Worm (Caenorhabditis elegans): ENCODE data around the gene T10B10.8.

Gene T10B10.8

ce11 chrX:15158699-15159312 lies 7.2 kb downstream of the T10B10.8 start, which contains the start of gene C11G10.1:
Gene C11G10.1 (minus strand): TSS chrX:15158749.
- TF ChIP-seq ztf-4 (tag; optimal IDR thresholded peaks at IDR 0.05) (no peak), elt-3 (tag; optimal IDR thresholded peaks at IDR 0.05) (peak in 1 of 3 experiments; percentile 8), nhr-23 (tag; optimal IDR thresholded peaks at IDR 0.05) (peak; percentile 54), nhr-25 (tag; optimal IDR thresholded peaks at IDR 0.05) (peak; percentile 8), ceh-82 (tag; optimal IDR thresholded peaks at IDR 0.05) (no peak), nhr-43 (tag; optimal IDR thresholded peaks at IDR 0.05; ENCODE audit: poor library complexity, severe bottlenecking) (peak; percentile 44), ceh-16 (tag; optimal IDR thresholded peaks at IDR 0.05) (no peak)

DNA sequence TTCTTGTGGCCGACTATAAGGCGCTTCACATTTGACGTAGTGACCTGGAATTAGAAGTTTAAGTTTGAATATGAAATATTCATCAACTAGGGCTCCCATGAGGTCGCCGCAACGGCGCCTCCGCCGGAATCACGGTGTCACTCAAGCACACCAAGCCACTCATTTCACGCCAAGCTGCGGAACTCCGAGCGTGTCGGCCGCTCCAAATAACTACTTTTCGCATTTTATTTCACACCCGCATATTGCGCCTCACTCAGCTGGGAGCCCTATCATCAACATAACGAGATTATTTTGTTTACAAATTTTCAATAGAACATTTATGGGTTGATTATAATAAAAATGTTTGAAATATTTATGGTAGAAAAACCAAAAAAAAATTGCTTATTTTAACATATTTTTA lies 8.2 kb downstream of the T10B10.8 start:
- TF ChIP-seq jun-1 (tag; optimal IDR thresholded peaks at IDR 0.05): no peak
- TF ChIP-seq fkh-2 (tag; optimal IDR thresholded peaks at IDR 0.05): no peak
- no peak for TF ChIP-seq R02D3.7 (tag; optimal IDR thresholded peaks at IDR 0.05)
- no peak for TF ChIP-seq mdl-1 (tag; optimal IDR thresholded peaks at IDR 0.05)
- TF ChIP-seq nhr-43 (tag; optimal IDR thresholded peaks at IDR 0.05; ENCODE audit: poor library complexity, severe bottlenecking): no peak
- no peak for TF ChIP-seq tbx-2 (tag; optimal IDR thresholded peaks at IDR 0.05)
- TF ChIP-seq ztf-11 (tag; optimal IDR thresholded peaks at IDR 0.05): no peak
- no peak for TF ChIP-seq snpc-4 (tag; optimal IDR thresholded peaks at IDR 0.05)
- no peak for TF ChIP-seq eor-1 (tag; optimal IDR thresholded peaks at IDR 0.05)
- no peak for TF ChIP-seq ZK546.5 (tag; optimal IDR thresholded peaks at IDR 0.05)
- TF ChIP-seq elt-2 (tag; optimal IDR thresholded peaks at IDR 0.05): no peak

- TF ChIP-seq nhr-12 (tag; optimal IDR thresholded peaks at IDR 0.05): no peak
- no peak for TF ChIP-seq nhr-67 (tag; optimal IDR thresholded peaks at IDR 0.05)
- TF ChIP-seq mdl-1 (tag; optimal IDR thresholded peaks at IDR 0.05): no peak
- no peak for TF ChIP-seq pha-4 (tag; optimal IDR thresholded peaks at IDR 0.05)
- no peak for TF ChIP-seq nhr-237 (tag; optimal IDR thresholded peaks at IDR 0.05)
- TF ChIP-seq sea-2 (GFP tag; optimal IDR thresholded peaks at IDR 0.05): no peak
- TF ChIP-seq nhr-28 (tag; optimal IDR thresholded peaks at IDR 0.05): no peak
- TF ChIP-seq ztf-4 (tag; optimal IDR thresholded peaks at IDR 0.05): no peak
- no peak for TF ChIP-seq tbx-2 (tag; optimal IDR thresholded peaks at IDR 0.05)
- no peak for TF ChIP-seq aly-2 (tag; optimal IDR thresholded peaks at IDR 0.05)
- no peak for TF ChIP-seq nhr-43 (tag; optimal IDR thresholded peaks at IDR 0.05; ENCODE audit: poor library complexity, severe bottlenecking)
- TF ChIP-seq ceh-16 (tag; optimal IDR thresholded peaks at IDR 0.05): no peak
- no peak for TF ChIP-seq lsy-12 (tag; optimal IDR thresholded peaks at IDR 0.05)
- no peak for TF ChIP-seq fkh-10 (GFP tag; optimal IDR thresholded peaks at IDR 0.05)
- TF ChIP-seq ztf-11 (tag; optimal IDR thresholded peaks at IDR 0.05): no peak
- no peak for TF ChIP-seq hmg-11 (tag; optimal IDR thresholded peaks at IDR 0.05)
Measured at ce11 chrX:15155054-15155453, 11.0 kb downstream of the T10B10.8 start.

DNA sequence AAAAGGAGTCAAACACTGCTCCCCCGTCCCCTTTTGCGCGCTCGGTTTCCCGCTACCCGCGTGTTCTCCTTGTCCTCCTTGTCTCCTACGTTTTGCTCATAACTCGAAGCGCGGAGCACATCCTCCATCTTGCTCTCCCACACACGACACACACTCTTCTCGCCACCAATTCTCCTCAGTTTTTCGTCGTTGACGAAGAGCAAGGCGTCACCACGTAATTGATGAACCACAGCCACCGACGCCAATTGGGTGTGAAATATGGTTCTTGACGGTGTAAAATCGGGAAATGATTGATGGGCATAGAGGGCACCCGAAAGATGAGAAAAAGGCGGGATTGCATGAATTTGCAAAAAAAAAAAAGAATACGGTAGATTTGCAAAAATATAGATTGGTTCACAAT lies 17.2 kb downstream of the T10B10.8 start:
- TF ChIP-seq ceh-16 (tag; optimal IDR thresholded peaks at IDR 0.05) (no peak), lin-39 (tag; optimal IDR thresholded peaks at IDR 0.05) (peak; percentile 59)

DNA sequence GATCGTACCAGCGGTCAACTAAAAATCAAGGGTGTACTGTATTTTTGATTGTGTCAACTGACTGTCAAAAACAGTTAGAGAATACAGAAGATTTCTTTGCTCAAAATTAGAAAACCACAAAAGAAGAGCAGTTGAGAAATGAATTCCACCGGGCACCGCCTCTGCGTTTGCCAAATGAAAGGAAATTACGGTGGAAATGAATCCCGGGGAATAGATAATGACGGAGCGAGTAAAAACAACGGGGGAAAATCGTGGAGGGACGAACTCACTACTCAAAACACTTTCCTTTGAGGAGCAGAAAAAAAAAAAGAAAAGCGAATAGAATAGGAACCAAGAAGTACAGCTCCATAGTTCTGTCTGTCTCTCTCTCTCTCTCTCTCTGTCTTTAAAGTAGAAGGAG lies 17.6 kb downstream of the T10B10.8 start:
- TF ChIP-seq skn-1 (tag; optimal IDR thresholded peaks at IDR 0.05) (no peak), R02D3.7 (tag; optimal IDR thresholded peaks at IDR 0.05) (no peak), fos-1 (tag; optimal IDR thresholded peaks at IDR 0.05) (no peak)

ce11 chrX:15147640-15148039 lies 18.4 kb downstream of the T10B10.8 start, which contains the start of gene unc-7:
Gene unc-7 (minus strand): TSS chrX:15147740.
- no peak for TF ChIP-seq elt-3 (tag; optimal IDR thresholded peaks at IDR 0.05)
- TF ChIP-seq tbx-2 (tag; optimal IDR thresholded peaks at IDR 0.05): no peak
- TF ChIP-seq pqm-1 (tag; optimal IDR thresholded peaks at IDR 0.05): no peak
- TF ChIP-seq ZK546.5 (tag; optimal IDR thresholded peaks at IDR 0.05): no peak
- TF ChIP-seq nhr-43 (tag; optimal IDR thresholded peaks at IDR 0.05; ENCODE audit: poor library complexity, severe bottlenecking): no peak
- no peak for TF ChIP-seq jun-1 (tag; optimal IDR thresholded peaks at IDR 0.05)
- TF ChIP-seq pha-4 (tag; optimal IDR thresholded peaks at IDR 0.05): no peak
- TF ChIP-seq fkh-2 (tag; optimal IDR thresholded peaks at IDR 0.05): no peak
- TF ChIP-seq unc-39 (tag; optimal IDR thresholded peaks at IDR 0.05): no peak
- TF ChIP-seq mml-1 (tag; optimal IDR thresholded peaks at IDR 0.05): no peak
- TF ChIP-seq R02D3.7 (tag; optimal IDR thresholded peaks at IDR 0.05): no peak
